Worm (Caenorhabditis elegans) whole organism, L4 larva: ENCODE data around the gene pcp-2.

Experiments used
- D1046.2 ChIP-seq: fragments of 200-800 bp; sonication (Bioruptor generic); IDR thresholded peaks from 2 replicates; pipeline ENCODE4 v1.3.6; 2022; ENCODE audit warnings: missing genetic modification characterization, missing compliant biosample characterization
- F26F4.8 ChIP-seq: fragments of 200-800 bp; sonication (Bioruptor generic); conservative IDR thresholded peaks from 2 replicates; pipeline ENCODE4 v1.3.6; 2022; ENCODE audit warnings: missing genetic modification characterization, missing compliant biosample characterization
- F37D6.2 ChIP-seq: sonication (generic microtip); optimal IDR thresholded peaks from 2 replicates; lab custom pipeline; 2016; ENCODE audit warnings: mild to moderate bottlenecking, missing genetic modification characterization, missing compliant biosample characterization
- F44E2.7 ChIP-seq: fragments of 200-800 bp; sonication (Bioruptor generic); IDR thresholded peaks from 2 replicates; pipeline ENCODE4 v2.1.2; 2022; ENCODE audit warnings: missing genetic modification characterization, missing compliant biosample characterization
- F49E8.2 ChIP-seq: sonication (generic microtip); optimal IDR thresholded peaks from 2 replicates; lab custom pipeline; 2016; ENCODE audit warnings: missing compliant biosample characterization, mild to moderate bottlenecking, missing genetic modification characterization, borderline replicate concordance
- T20F7.1 ChIP-seq: fragments of 200-800 bp; sonication (Bioruptor generic); optimal IDR thresholded peaks from 2 replicates; lab custom pipeline; 2018; ENCODE audit warnings: mild to moderate bottlenecking, missing genetic modification characterization, missing compliant biosample characterization
- Y105C5A.15 ChIP-seq: fragments of 200-800 bp; sonication (Bioruptor generic); IDR thresholded peaks from 2 replicates; pipeline ENCODE4 v1.3.6; 2022; ENCODE audit warnings: missing genetic modification characterization, missing compliant biosample characterization
- Y48G9A.11 ChIP-seq: fragments of 200-800 bp; sonication (Bioruptor generic); IDR thresholded peaks from 2 replicates; pipeline ENCODE4 v1.3.6; 2022; ENCODE audit warnings: missing genetic modification reagents, missing genetic modification characterization, missing compliant biosample characterization
- ZK337.2 ChIP-seq: fragments of 200-800 bp; sonication (Bioruptor generic); IDR thresholded peaks from 2 replicates; pipeline ENCODE4 v1.3.6; 2022; ENCODE audit warnings: missing genetic modification reagents, missing genetic modification characterization, missing compliant biosample characterization
- ZK546.5 ChIP-seq, 2 experiments: sonication (generic microtip); optimal IDR thresholded peaks; 2 replicates each; lab custom pipeline; 2017; ENCODE audit warnings: missing biosample characterization in 2 of 2, missing genetic modification characterization in 2 of 2
- aha-1 ChIP-seq: fragments of 150-350 bp; peaks from one replicate; lab custom pipeline; 2014; ENCODE audit warnings: missing biosample characterization, missing genetic modification characterization
- arid-1 ChIP-seq: fragments of 200-800 bp; sonication (Bioruptor generic); conservative IDR thresholded peaks from 2 replicates; pipeline ENCODE4 v1.3.6; 2022; ENCODE audit warnings: missing genetic modification reagents, missing genetic modification characterization, missing compliant biosample characterization
- ceh-20 ChIP-seq: fragments of 200-800 bp; sonication (Bioruptor generic); IDR thresholded peaks from 2 replicates; pipeline ENCODE4 v1.3.6; 2022; ENCODE audit warnings: missing genetic modification reagents, missing genetic modification characterization, missing compliant biosample characterization
- ceh-44 ChIP-seq: fragments of 200-800 bp; sonication (Bioruptor generic); IDR thresholded peaks from 2 replicates; pipeline ENCODE4 v1.3.6; 2022; ENCODE audit warnings: missing genetic modification reagents, missing genetic modification characterization, missing compliant biosample characterization
- daf-16 ChIP-seq, 3 experiments: sonication (generic microtip); optimal IDR thresholded peaks; 2 replicates each; lab custom pipeline; 2016 to 2017; ENCODE audit warnings: missing genetic modification characterization in 3 of 3, missing genetic modification reagents in 3 of 3, mild to moderate bottlenecking in 2 of 3, missing compliant biosample characterization in 2 of 3, missing biosample characterization in 1 of 3, moderate library complexity in 1 of 3
- daf-8 ChIP-seq: fragments of 200-800 bp; sonication (Bioruptor generic); IDR thresholded peaks from 2 replicates; pipeline ENCODE4 v1.3.6; 2022; ENCODE audit warnings: missing genetic modification characterization, missing compliant biosample characterization
- dmd-6 ChIP-seq: fragments of 200-800 bp; sonication (Bioruptor generic); IDR thresholded peaks from 2 replicates; pipeline ENCODE4 v1.3.6; 2022; ENCODE audit warnings: missing genetic modification reagents, missing genetic modification characterization, missing compliant biosample characterization
- dmd-8 ChIP-seq: fragments of 200-800 bp; sonication (Bioruptor generic); IDR thresholded peaks from 2 replicates; pipeline ENCODE4 v1.3.6; 2022; ENCODE audit warnings: missing genetic modification characterization, missing compliant biosample characterization
- dmd-9 ChIP-seq: fragments of 200-800 bp; sonication (Bioruptor generic); IDR thresholded peaks from 2 replicates; pipeline ENCODE4 v1.3.6; 2022; ENCODE audit warnings: missing genetic modification reagents, missing genetic modification characterization, missing compliant biosample characterization
- dpl-1 ChIP-seq: fragments of 150-350 bp; optimal IDR thresholded peaks from 2 replicates; lab custom pipeline; 2014; ENCODE audit warnings: missing biosample characterization, missing genetic modification reagents, missing genetic modification characterization
- dve-1 ChIP-seq: sonication (generic microtip); optimal IDR thresholded peaks from 2 replicates; lab custom pipeline; 2017; ENCODE audit warnings: antibody characterized with exemption, mild to moderate bottlenecking, missing genetic modification characterization, missing compliant biosample characterization; ENCODE audit not compliant: insufficient read depth
- egl-27 ChIP-seq: sonication (generic microtip); optimal IDR thresholded peaks from 3 replicates; lab custom pipeline; 2017; ENCODE audit warnings: missing biosample characterization, missing genetic modification reagents, missing genetic modification characterization
- fkh-10 ChIP-seq: fragments of 150-350 bp; optimal IDR thresholded peaks from 2 replicates; lab custom pipeline; 2014; ENCODE audit warnings: missing biosample characterization, missing genetic modification reagents, missing genetic modification characterization
- fos-1 ChIP-seq: fragments of 150-350 bp; optimal IDR thresholded peaks from 2 replicates; lab custom pipeline; 2014; ENCODE audit warnings: missing biosample characterization, missing genetic modification characterization
- gei-8 ChIP-seq: fragments of 200-800 bp; sonication (Bioruptor generic); optimal IDR thresholded peaks from 2 replicates; lab custom pipeline; 2018; ENCODE audit warnings: mild to moderate bottlenecking, missing genetic modification characterization, missing compliant biosample characterization
- hif-1 ChIP-seq, 2 experiments: sonication (generic microtip); optimal IDR thresholded peaks; 2 replicates each; lab custom pipeline; 2016 to 2017; ENCODE audit warnings: missing compliant biosample characterization in 2 of 2, missing genetic modification characterization in 2 of 2, missing genetic modification reagents in 2 of 2, missing genotype in 2 of 2, mild to moderate bottlenecking in 1 of 2
- hmg-1.1 ChIP-seq: fragments of 200-800 bp; sonication (Bioruptor generic); IDR thresholded peaks from 2 replicates; pipeline ENCODE4 v1.3.6; 2022; ENCODE audit warnings: missing genetic modification reagents, missing genetic modification characterization, missing compliant biosample characterization
- lin-1 ChIP-seq: fragments of 200-800 bp; sonication (Bioruptor generic); IDR thresholded peaks from 2 replicates; pipeline ENCODE4 v1.3.6; 2022; ENCODE audit warnings: missing genetic modification reagents, missing genetic modification characterization, missing compliant biosample characterization
- lin-13 ChIP-seq: fragments of 150-350 bp; optimal IDR thresholded peaks from 2 replicates; lab custom pipeline; 2014; ENCODE audit warnings: missing biosample characterization, missing genetic modification reagents, missing genetic modification characterization
- lin-15B ChIP-seq: fragments of 150-350 bp; sonication (generic microtip); optimal IDR thresholded peaks from 3 replicates; lab custom pipeline; 2014; ENCODE audit warnings: missing biosample characterization, missing genetic modification characterization
- lin-29 ChIP-seq: fragments of 200-800 bp; sonication (Bioruptor generic); IDR thresholded peaks from 2 replicates; pipeline ENCODE4 v1.3.6; 2022; ENCODE audit warnings: missing genetic modification reagents, missing genetic modification characterization, missing compliant biosample characterization
- lin-38 ChIP-seq: fragments of 200-800 bp; sonication (Bioruptor generic); IDR thresholded peaks from 2 replicates; pipeline ENCODE4 v1.3.6; 2022; ENCODE audit warnings: missing genetic modification reagents, missing genetic modification characterization, missing compliant biosample characterization
- lir-3 ChIP-seq: sonication (generic microtip); optimal IDR thresholded peaks from 2 replicates; lab custom pipeline; 2016; ENCODE audit warnings: mild to moderate bottlenecking, missing genetic modification characterization, missing compliant biosample characterization
- lsy-2 ChIP-seq, 2 experiments: fragments of 150-350 bp in 1 of 2; sonication (generic microtip) in 1 of 2; optimal IDR thresholded peaks; 2 replicates each; lab custom pipeline; 2014 to 2017; ENCODE audit warnings: missing biosample characterization in 2 of 2, missing genetic modification characterization in 2 of 2
- madf-5 ChIP-seq, 2 experiments: fragments of 200-800 bp; sonication (Bioruptor generic); IDR thresholded peaks; 2 replicates each; pipeline ENCODE4 v1.3.6; 2022; ENCODE audit warnings: missing compliant biosample characterization in 2 of 2, missing genetic modification characterization in 2 of 2
- mdt-29 ChIP-seq: fragments of 200-800 bp; sonication (Bioruptor generic); IDR thresholded peaks from 2 replicates; pipeline ENCODE4 v1.3.6; 2022; ENCODE audit warnings: missing genetic modification reagents, missing genetic modification characterization, missing compliant biosample characterization
- mes-2 ChIP-seq: sonication (generic microtip); optimal IDR thresholded peaks from 2 replicates; lab custom pipeline; 2016; ENCODE audit warnings: missing genotype, mild to moderate bottlenecking, missing genetic modification characterization, missing compliant biosample characterization; ENCODE audit not compliant: poor library complexity, severe bottlenecking
- nhr-48 ChIP-seq: sonication (generic microtip); optimal IDR thresholded peaks from 2 replicates; lab custom pipeline; 2016; ENCODE audit warnings: mild to moderate bottlenecking, missing genetic modification characterization, missing compliant biosample characterization
- nhr-77 ChIP-seq: fragments of 150-350 bp; optimal IDR thresholded peaks from 2 replicates; lab custom pipeline; 2014; ENCODE audit warnings: missing biosample characterization, missing genetic modification characterization
- pqm-1 ChIP-seq: sonication (generic microtip); optimal IDR thresholded peaks from 2 replicates; lab custom pipeline; 2017; ENCODE audit warnings: missing biosample characterization, missing genetic modification characterization
- saeg-2 ChIP-seq: fragments of 200-800 bp; sonication (Bioruptor generic); IDR thresholded peaks from 2 replicates; pipeline ENCODE4 v1.3.6; 2022; ENCODE audit warnings: missing genetic modification reagents, missing genetic modification characterization, missing compliant biosample characterization
- unc-130 ChIP-seq: sonication (generic microtip); optimal IDR thresholded peaks from 2 replicates; lab custom pipeline; 2016; ENCODE audit warnings: missing genetic modification reagents, missing genetic modification characterization, missing compliant biosample characterization
- unc-39 ChIP-seq: sonication (generic microtip); optimal IDR thresholded peaks from 2 replicates; lab custom pipeline; 2017; ENCODE audit warnings: missing biosample characterization, missing genetic modification characterization

pcp-2 gene

ce11 chrIV:9196023-9196636 lies 31.2 kb upstream of the pcp-2 start (continued):
- TF ChIP-seq lin-1 (peak; percentile 95), unc-130 (GFP tag; lab: Kevin White, UChicago) (peak; percentile 66), lin-38 (GFP tag; lab: Robert Waterston, UW) (peak; percentile 97)

ce11 chrIV:9194524-9194923 lies 29.6 kb upstream of the pcp-2 start, which contains the start of gene C46C2.7:
Gene C46C2.7, plus strand, starts transcription at chrIV:9194824.
- peak in 1 of 2 experiments; percentile 16 for TF ChIP-seq lsy-2 (tag; optimal IDR thresholded peaks at IDR 0.05; lab: Kevin White, UChicago)
- 0 out of 2 replicates have a peak, but pooled peaks have one; percentile 7 for TF ChIP-seq lin-38 (GFP tag; lab: Robert Waterston, UW)

- no peak for TF ChIP-seq pqm-1 (tag; lab: Kevin White, UChicago)
- no peak for TF ChIP-seq lin-29 (GFP tag; lab: Robert Waterston, UW)
- no peak for TF ChIP-seq ZK546.5 (tag; optimal IDR thresholded peaks at IDR 0.05; lab: Kevin White, UChicago)
- no peak for TF ChIP-seq lin-15B
- no peak for TF ChIP-seq hif-1 (tag; optimal IDR thresholded peaks at IDR 0.05; lab: Kevin White, UChicago)
- TF ChIP-seq aha-1 (tag; lab: Kevin White, UChicago) = peak; percentile 28
- no peak for TF ChIP-seq nhr-48
- peak; percentile 23 for TF ChIP-seq dve-1
- no peak for TF ChIP-seq fos-1 (tag; lab: Kevin White, UChicago)
- TF ChIP-seq mes-2 (tag; lab: Kevin White, UChicago) = no peak
These were observed 27.6 kb upstream of the pcp-2 start, which contains the start of gene C46C2.5 for ce11 chrIV:9192522-9192921. Gene C46C2.5, minus strand, starts transcription at chrIV:9192622.

- TF ChIP-seq gei-8 (peak; percentile 72), lir-3 (tag; lab: Kevin White, UChicago) (peak; percentile 46), daf-16 (GFP tag; optimal IDR thresholded peaks at IDR 0.05; lab: Kevin White, UChicago) (peak; percentile 17 to 89), daf-16 (tag; optimal IDR thresholded peaks at IDR 0.05; lab: Kevin White, UChicago) (no peak), madf-5 (GFP tag; IDR thresholded peaks at IDR 0.05; lab: Robert Waterston, UW) (peak; percentile 42 to 56; a peak in 2 of 4 replicates), fkh-10 (GFP tag; lab: Kevin White, UChicago) (peak; percentile 40), Y105C5A.15 (peak; percentile 83), dmd-8 (GFP tag; lab: Robert Waterston, UW) (peak; percentile 79; the same call in 1 of the 2 replicates), D1046.2 (GFP tag; lab: Robert Waterston, UW) (peak; percentile 85; the same call in 1 of the 2 replicates), ceh-44 (GFP tag; lab: Robert Waterston, UW) (0 out of 2 replicates have a peak, but pooled peaks have one; percentile 50), saeg-2 (GFP tag; lab: Robert Waterston, UW) (0 out of 2 replicates have a peak, but pooled peaks have one; percentile 29), hmg-1.1 (GFP tag; lab: Robert Waterston, UW) (peak; percentile 79), nhr-77 (tag; lab: Kevin White, UChicago) (peak; percentile 14), arid-1 (peak; percentile 81), F49E8.2 (tag; lab: Kevin White, UChicago) (peak; percentile 45), F37D6.2 (tag; lab: Kevin White, UChicago) (peak; percentile 12), lin-29 (GFP tag; lab: Robert Waterston, UW) (no peak), T20F7.1 (GFP tag; lab: Kevin White, UChicago) (peak; percentile 79), dmd-9 (GFP tag; lab: Robert Waterston, UW) (peak; percentile 70; the same call in 1 of the 2 replicates), daf-8 (GFP tag; lab: Robert Waterston, UW) (0 out of 2 replicates have a peak, but pooled peaks have one; percentile 51), mdt-29 (GFP tag; lab: Robert Waterston, UW) (peak; percentile 45; the same call in 1 of the 2 replicates), dmd-6 (GFP tag; lab: Robert Waterston, UW) (peak; percentile 68), ZK337.2 (GFP tag; lab: Robert Waterston, UW) (peak; percentile 76), F44E2.7 (no peak), egl-27 (tag; lab: Kevin White, UChicago) (no peak), F26F4.8 (GFP tag; lab: Robert Waterston, UW) (0 out of 2 replicates have a peak, but pooled peaks have one; percentile 60), Y48G9A.11 (GFP tag; lab: Robert Waterston, UW) (peak; percentile 56; the same call in 1 of the 2 replicates), mes-2 (tag; lab: Kevin White, UChicago) (peak; percentile 88), unc-39 (tag; lab: Kevin White, UChicago) (no peak), lin-13 (GFP tag; lab: Kevin White, UChicago) (no peak), ceh-20 (GFP tag; lab: Robert Waterston, UW) (no peak; the same call in 1 of the 2 replicates), dpl-1 (peak; percentile 50)
These were observed 26.3 kb upstream of the pcp-2 start for ce11 chrIV:9191183-9191582.
